Fruit fly (Drosophila melanogaster): Measurements from ENCODE around the gene Elp1.

DNA sequence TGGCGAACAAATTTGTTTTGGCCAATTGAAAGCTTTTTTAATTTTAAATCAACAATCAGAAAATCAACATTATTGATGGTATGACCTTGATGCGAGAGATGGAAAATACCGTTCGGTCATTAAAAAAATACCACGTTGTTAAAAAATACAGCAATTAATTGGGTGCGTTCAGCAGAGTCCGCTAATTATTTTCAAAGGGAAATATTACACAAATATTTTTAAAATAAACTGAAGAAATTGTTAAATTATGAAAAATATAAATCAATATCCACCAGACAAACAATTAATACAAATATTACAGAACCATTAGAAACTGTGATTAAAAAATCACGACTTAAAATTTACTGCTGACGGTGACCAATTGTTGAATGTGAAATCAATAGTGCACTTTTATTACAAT, 27.2 kb downstream of the Elp1 start, which contains the start of gene CG18476:
- TF ChIP-seq Elba2 (GFP tag; optimal IDR thresholded peaks at IDR 0.05) (peak; percentile 38), lmd (GFP tag; IDR thresholded peaks at IDR 0.05) (peak; percentile 96), Adf1 (GFP tag; IDR thresholded peaks at IDR 0.05) (peak; percentile 73), dan (GFP tag; IDR thresholded peaks at IDR 0.05) (peak; percentile 12; the same call in 1 of the 2 replicates), dmrt99B (tag; optimal IDR thresholded peaks at IDR 0.05) (peak; percentile 94), vfl (GFP tag; optimal IDR thresholded peaks at IDR 0.05) (peak; percentile 69), ab (GFP tag; optimal IDR thresholded peaks at IDR 0.05) (no peak), CG12219 (GFP tag; optimal IDR thresholded peaks at IDR 0.05) (peak; percentile 76), Sox102F (GFP tag; optimal IDR thresholded peaks at IDR 0.05) (peak; percentile 94), CG11456 (GFP tag; IDR thresholded peaks at IDR 0.05) (peak; percentile 92), ttk (GFP tag; IDR thresholded peaks at IDR 0.05) (peak; percentile 91), maf-S (GFP tag; optimal IDR thresholded peaks at IDR 0.05) (peak; percentile 59), Sin3A (optimal IDR thresholded peaks at IDR 0.05) (no peak)
